Fruit fly (Drosophila melanogaster): Measurements from ENCODE around the gene SdhD.
A peak's percentile ranks its signal among the peaks of the same experiment; 100 is the strongest.

SdhD gene

dm6 chr3R:23781466-23781935, 21.1 kb upstream of the SdhD start, which contains the start of the genes Nup98-96 and mbc (continued):
- TF ChIP-seq CG1792 (GFP tag; optimal IDR thresholded peaks at IDR 0.05) (peak; percentile 88), CG1832 (GFP tag; optimal IDR thresholded peaks at IDR 0.05) (no peak), Sry-β (GFP tag; optimal IDR thresholded peaks at IDR 0.05) (peak; percentile 60), Ravus (GFP tag; IDR thresholded peaks at IDR 0.05) (peak; percentile 20; the same call in 1 of the 2 replicates), CG30431 (GFP tag; optimal IDR thresholded peaks at IDR 0.05) (peak; percentile 89), Dip3 (GFP tag; optimal IDR thresholded peaks at IDR 0.05) (peak; percentile 93), HLH54F (GFP tag; optimal IDR thresholded peaks at IDR 0.05) (peak; percentile 95), E2f1 (GFP tag; IDR thresholded peaks at IDR 0.05) (peak; percentile 88), odd (GFP tag; optimal IDR thresholded peaks at IDR 0.05) (peak; percentile 47), CG1602 (GFP tag; optimal IDR thresholded peaks at IDR 0.05) (peak; percentile 91), crp (GFP tag; optimal IDR thresholded peaks at IDR 0.05) (peak in 1 of 2 experiments; percentile 56), CG11560 (tag; IDR thresholded peaks at IDR 0.05) (peak; percentile 81), CG18011 (GFP tag; optimal IDR thresholded peaks at IDR 0.05) (peak; percentile 39), caup (GFP tag; optimal IDR thresholded peaks at IDR 0.05; ENCODE audit: severe bottlenecking) (peak; percentile 57), ase (GFP tag; IDR thresholded peaks at IDR 0.05) (peak; percentile 73), Elba2 (GFP tag; optimal IDR thresholded peaks at IDR 0.05) (peak; percentile 86), Ets97D (GFP tag; optimal IDR thresholded peaks at IDR 0.05) (peak; percentile 89), zfh2 (GFP tag; optimal IDR thresholded peaks at IDR 0.05) (peak; percentile 94), H15 (GFP tag; IDR thresholded peaks at IDR 0.05) (peak; percentile 81), vvl (GFP tag; IDR thresholded peaks at IDR 0.05) (peak; percentile 91), CG10321 (GFP tag; IDR thresholded peaks at IDR 0.05) (0 out of 2 replicates have a peak, but pooled peaks have one; percentile 9), CG11723 (GFP tag; optimal IDR thresholded peaks at IDR 0.05) (peak; percentile 70), pros (GFP tag; optimal IDR thresholded peaks at IDR 0.05) (no peak), CG8359 (GFP tag; optimal IDR thresholded peaks at IDR 0.05; ENCODE audit: borderline replicate concordance) (peak; percentile 4), so (GFP tag; IDR thresholded peaks at IDR 0.05) (no peak), gem (tag; optimal IDR thresholded peaks at IDR 0.05) (peak; percentile 92), CG18599 (GFP tag; optimal IDR thresholded peaks at IDR 0.05) (peak; percentile 82), CG3065 (GFP tag; optimal IDR thresholded peaks at IDR 0.05) (peak; percentile 77), z (GFP tag; IDR thresholded peaks at IDR 0.05) (peak; percentile 66; the same call in 1 of the 3 replicates), Ada2b (GFP tag; IDR thresholded peaks at IDR 0.05) (peak; percentile 78), cad (GFP tag; optimal IDR thresholded peaks at IDR 0.05) (no peak), Gug (GFP tag; IDR thresholded peaks at IDR 0.05) (peak; percentile 93), jumu (GFP tag; optimal IDR thresholded peaks at IDR 0.05) (peak; percentile 94), CG2875 (GFP tag; optimal IDR thresholded peaks at IDR 0.05) (peak; percentile 38), ab (GFP tag; optimal IDR thresholded peaks at IDR 0.05) (peak; percentile 91), CG30020 (tag; optimal IDR thresholded peaks at IDR 0.05) (peak; percentile 94), Pdp1 (GFP tag; optimal IDR thresholded peaks at IDR 0.05) (peak; percentile 90 to 94), zfh1 (GFP tag; IDR thresholded peaks at IDR 0.05) (peak; percentile 70; the same call in 2 of the 3 replicates), zen (tag; optimal IDR thresholded peaks at IDR 0.05) (peak; percentile 84), MTF-1 (GFP tag; optimal IDR thresholded peaks at IDR 0.05; ENCODE audit: borderline replicate concordance) (peak; percentile 72), ATbp (GFP tag; optimal IDR thresholded peaks at IDR 0.05) (peak; percentile 48), CG13287 (GFP tag; IDR thresholded peaks at IDR 0.05; ENCODE audit: partially characterized antibody) (0 out of 2 replicates have a peak, but pooled peaks have one; percentile 36), Hr39 (optimal IDR thresholded peaks at IDR 0.05) (no peak), bab2 (GFP tag; optimal IDR thresholded peaks at IDR 0.05) (peak; percentile 90), Lpt (GFP tag; optimal IDR thresholded peaks at IDR 0.05) (no peak), CG11398 (GFP tag; optimal IDR thresholded peaks at IDR 0.05) (peak; percentile 69), CG8478 (optimal IDR thresholded peaks at IDR 0.05) (no peak), CG10431 (GFP tag; optimal IDR thresholded peaks at IDR 0.05) (no peak), nom (GFP tag; optimal IDR thresholded peaks at IDR 0.05) (peak; percentile 75), nau (GFP tag; optimal IDR thresholded peaks at IDR 0.05) (no peak)

Measured in whole organism, embryonic.